Fruit fly (Drosophila melanogaster) ovary, adult (tissue): ENCODE results near the gene RpS5b.

Experiments
- CG17801 ChIP-seq: fragments of 200-800 bp; optimal IDR thresholded peaks from 2 replicates; lab custom pipeline; 2019; ENCODE audit warnings: missing biosample characterization, mild to moderate bottlenecking, missing genetic modification characterization, moderate library complexity; ENCODE audit not compliant: partially characterized antibody

RpS5b gene

DNA sequence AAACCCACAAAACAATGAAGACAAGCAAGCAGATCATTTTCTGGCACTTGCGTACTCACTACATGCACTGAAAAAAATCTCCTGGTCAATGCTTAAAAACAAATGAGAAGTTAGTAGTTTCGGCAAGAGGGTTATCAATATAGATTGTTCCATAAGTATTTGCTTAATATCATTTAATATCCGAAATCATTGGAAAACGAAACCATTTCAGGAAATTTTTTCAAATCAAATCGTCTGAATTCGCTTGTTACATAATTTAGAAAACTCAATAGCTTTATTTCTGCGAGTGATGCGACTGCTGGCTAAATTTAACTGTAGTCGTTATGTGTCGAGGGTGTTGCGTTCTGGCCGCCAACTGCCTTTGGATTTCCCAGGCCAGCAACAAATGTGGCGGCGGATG, 23.2 kb downstream of the RpS5b start:
- TF ChIP-seq CG17801: no peak

DNA sequence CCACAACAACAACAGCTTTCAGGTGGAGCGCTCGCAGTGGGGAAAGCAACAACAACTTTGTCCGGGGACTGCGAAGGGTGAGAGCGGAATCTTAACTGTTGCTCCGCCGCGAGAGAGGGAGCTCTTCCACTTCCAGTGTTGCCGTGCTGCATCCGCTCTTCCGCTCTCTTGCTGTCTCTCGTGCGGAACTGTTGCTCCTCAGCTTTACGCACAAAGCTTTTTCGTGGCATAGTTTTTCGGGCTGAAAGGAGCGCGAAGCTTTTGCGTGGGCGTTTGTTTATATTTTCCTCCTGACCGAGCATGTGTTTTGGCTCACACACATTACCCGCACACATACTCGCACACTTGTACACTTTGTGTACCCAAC, 25.4 kb downstream of the RpS5b start:
- TF ChIP-seq CG17801: no peak

DNA sequence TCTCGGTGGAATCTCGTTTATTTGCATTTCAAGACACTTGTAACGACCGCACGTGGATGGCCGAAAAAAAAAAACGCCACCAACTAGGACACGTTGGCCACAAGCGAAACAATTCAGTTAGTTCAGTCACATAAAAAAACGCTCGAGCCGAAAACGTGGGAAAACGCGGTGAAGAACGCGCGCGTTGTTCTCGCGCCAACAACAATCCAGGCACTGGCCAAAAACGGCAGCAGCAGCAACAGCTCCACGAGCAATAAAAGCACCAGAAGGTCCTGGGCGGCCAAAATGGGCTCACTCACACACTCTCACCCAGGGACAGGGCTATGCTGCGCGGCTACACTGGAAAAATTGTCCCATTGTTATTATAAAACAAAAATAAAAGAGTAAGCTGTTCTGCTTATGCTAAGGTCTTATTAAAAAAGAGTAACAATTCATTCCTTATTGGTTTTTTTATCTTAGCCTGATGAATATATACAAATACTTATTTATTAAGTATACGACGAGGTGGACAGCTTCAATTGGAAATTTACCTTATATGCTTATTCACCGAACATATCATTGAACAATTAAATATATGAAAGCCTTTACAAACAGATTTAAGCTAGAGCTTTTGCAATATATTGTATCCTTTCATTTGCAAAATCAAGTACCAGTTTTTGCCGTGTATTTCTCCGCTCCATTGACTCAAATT, 25.9 kb downstream of the RpS5b start, which contains the start of gene btsz:
TSS of gene btsz (minus strand) at position 215 of the 691 bp plus-strand sequence.
- TF ChIP-seq CG17801: no peak

DNA sequence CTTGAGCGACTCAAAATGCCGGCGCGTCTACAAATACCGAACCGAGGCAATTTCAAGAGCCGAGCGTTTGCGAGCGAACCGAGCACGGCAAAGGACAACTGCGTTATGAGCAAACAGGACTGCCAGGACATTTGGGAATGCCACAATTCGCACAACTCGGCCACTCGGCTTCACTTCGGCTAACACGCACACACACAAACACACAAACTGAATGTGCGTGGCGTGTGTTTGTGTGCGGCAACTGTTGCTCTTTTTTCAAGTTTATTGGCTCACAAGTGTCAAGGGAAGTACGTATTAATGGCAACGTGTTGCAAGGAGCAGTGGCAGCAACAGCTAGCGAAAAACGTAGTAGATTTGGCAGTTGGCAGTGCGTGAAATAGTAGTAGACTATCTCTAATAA, 28.0 kb downstream of the RpS5b start:
- no peak for TF ChIP-seq CG17801

DNA sequence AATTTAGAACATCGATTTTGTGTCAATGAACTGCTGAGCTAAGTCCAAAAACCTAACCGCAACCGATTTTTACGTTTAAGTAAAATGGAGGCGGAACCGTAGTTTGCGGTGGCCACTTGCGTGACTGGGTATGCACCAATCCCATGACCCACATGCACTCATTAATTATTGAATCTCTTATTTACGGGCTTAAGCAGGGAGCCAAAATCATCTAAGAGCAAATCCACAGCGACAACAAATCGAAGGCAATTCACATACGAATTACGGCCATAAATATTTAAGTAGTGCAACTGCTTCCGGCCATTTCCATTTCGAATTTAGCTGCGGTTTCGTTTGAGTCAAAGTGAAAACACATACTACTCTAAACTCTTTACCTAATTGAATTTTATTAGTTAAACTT, 36.5 kb downstream of the RpS5b start:
- TF ChIP-seq CG17801: no peak

DNA sequence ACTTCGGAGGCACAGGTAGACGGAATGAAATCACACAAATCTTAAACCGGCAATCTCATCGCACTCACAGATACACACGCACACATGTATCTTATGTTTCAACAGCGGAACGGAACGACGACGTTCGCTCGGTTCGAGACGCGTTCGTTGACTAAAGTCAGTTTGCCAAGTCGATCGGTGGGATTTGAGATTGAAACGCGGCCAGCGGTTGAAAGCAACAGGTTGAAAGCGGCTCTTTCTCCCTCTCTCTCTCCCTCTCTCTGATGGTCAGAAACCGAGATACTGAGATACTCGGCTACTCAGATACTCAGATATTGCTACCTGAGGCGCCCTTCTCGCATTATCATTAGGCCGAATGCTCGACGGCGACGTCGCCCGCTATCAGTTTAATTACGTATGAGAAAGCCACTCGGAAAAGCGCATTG, 47.6 kb downstream of the RpS5b start:
- TF ChIP-seq CG17801: peak; percentile 53

DNA sequence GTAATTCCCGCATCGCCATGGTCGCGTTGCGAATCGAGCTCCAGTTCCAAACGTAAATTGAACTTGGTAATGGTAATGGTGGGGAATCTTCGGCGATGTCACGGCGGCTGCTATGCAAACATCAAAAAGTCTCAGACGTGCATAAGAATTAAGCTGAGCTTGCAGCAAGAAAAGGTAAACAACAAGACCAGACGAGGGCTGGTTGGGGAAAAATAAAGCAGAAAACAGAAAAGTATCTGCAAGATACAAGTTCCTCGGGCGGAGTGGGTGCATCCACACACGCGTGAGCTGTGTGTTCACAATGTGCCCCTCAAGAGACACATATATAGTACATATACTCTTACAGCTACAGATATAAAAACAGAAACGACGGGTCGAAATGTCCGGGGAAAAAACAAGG, 48.8 kb downstream of the RpS5b start:
- TF ChIP-seq CG17801: no peak
